Fruit fly (Drosophila melanogaster) whole organism, prepupa: Measurements from ENCODE around the gene GATAe.

Experiments used
- Blimp-1 ChIP-seq: fragments of 200-800 bp; sonication (Bioruptor generic); optimal IDR thresholded peaks from 3 replicates; lab custom pipeline; 2017; ENCODE audit warnings: missing biosample characterization, missing genetic modification characterization, mild to moderate bottlenecking, moderate library complexity, missing genetic modification reagents
- CG10631 ChIP-seq: fragments of 200-800 bp; sonication (Bioruptor generic); optimal IDR thresholded peaks from 2 replicates; lab custom pipeline; 2016; ENCODE audit warnings: missing biosample characterization, missing genetic modification characterization
- CG11762 ChIP-seq: fragments of 200-800 bp; sonication (Bioruptor generic); optimal IDR thresholded peaks from 3 replicates; lab custom pipeline; 2016; ENCODE audit warnings: missing biosample characterization, missing genetic modification characterization; ENCODE audit not compliant: insufficient read depth
- CG11902 ChIP-seq: fragments of 200-800 bp; sonication (Bioruptor generic); optimal IDR thresholded peaks from 3 replicates; lab custom pipeline; 2016; ENCODE audit warnings: missing biosample characterization, missing genetic modification characterization
- CG15336 ChIP-seq: fragments of 200-800 bp; sonication (Bioruptor generic); IDR thresholded peaks from 2 replicates; pipeline ENCODE4 v1.3.6; 2022; ENCODE audit warnings: missing biosample characterization, missing genetic modification characterization
- CG16779 ChIP-seq: fragments of 200-800 bp; sonication (Bioruptor generic); optimal IDR thresholded peaks from 3 replicates; lab custom pipeline; 2017; ENCODE audit warnings: missing biosample characterization, mild to moderate bottlenecking, missing genetic modification characterization
- CG3032 ChIP-seq: fragments of 200-800 bp; optimal IDR thresholded peaks from 2 replicates; lab custom pipeline; 2019; ENCODE audit warnings: missing biosample characterization, mild to moderate bottlenecking, missing genetic modification characterization, moderate library complexity
- CG31627 ChIP-seq: fragments of 200-800 bp; sonication (Bioruptor generic); optimal IDR thresholded peaks from 3 replicates; lab custom pipeline; 2016; ENCODE audit warnings: missing biosample characterization, missing genetic modification characterization
- CG32006 ChIP-seq: fragments of 200-800 bp; sonication (Bioruptor generic); optimal IDR thresholded peaks from 3 replicates; lab custom pipeline; 2017; ENCODE audit warnings: missing biosample characterization, mild to moderate bottlenecking, missing genetic modification characterization
- CG3919 ChIP-seq: fragments of 200-800 bp; sonication (Bioruptor generic); optimal IDR thresholded peaks from 3 replicates; lab custom pipeline; 2016; ENCODE audit warnings: missing biosample characterization, missing genetic modification characterization
- CG4318 ChIP-seq: fragments of 200-800 bp; sonication (Bioruptor generic); optimal IDR thresholded peaks from 3 replicates; lab custom pipeline; 2017; ENCODE audit warnings: missing biosample characterization, mild to moderate bottlenecking, missing genetic modification characterization
- CG6276 ChIP-seq: fragments of 200-800 bp; sonication (Bioruptor generic); optimal IDR thresholded peaks from 2 replicates; lab custom pipeline; 2017; ENCODE audit warnings: missing biosample characterization, mild to moderate bottlenecking, missing genetic modification characterization
- CG6792 ChIP-seq: fragments of 200-800 bp; sonication (Bioruptor generic); optimal IDR thresholded peaks from 3 replicates; lab custom pipeline; 2016; ENCODE audit warnings: missing biosample characterization, missing genetic modification characterization
- CG6808 ChIP-seq: fragments of 200-800 bp; sonication (Bioruptor generic); optimal IDR thresholded peaks from 3 replicates; lab custom pipeline; 2017; ENCODE audit warnings: missing biosample characterization, missing genetic modification characterization, mild to moderate bottlenecking, moderate library complexity, missing genetic modification reagents
- CG6854 ChIP-seq: fragments of 200-800 bp; sonication (Bioruptor generic); optimal IDR thresholded peaks from 2 replicates; lab custom pipeline; 2017; ENCODE audit warnings: missing biosample characterization, mild to moderate bottlenecking, missing genetic modification characterization
- CG7368 ChIP-seq: fragments of 200-800 bp; sonication (Bioruptor generic); optimal IDR thresholded peaks from 3 replicates; lab custom pipeline; 2016; ENCODE audit warnings: missing biosample characterization, missing genetic modification characterization
- CG8632 ChIP-seq: fragments of 200-800 bp; sonication (Bioruptor generic); optimal IDR thresholded peaks from 3 replicates; lab custom pipeline; 2016; ENCODE audit warnings: missing biosample characterization, missing genetic modification characterization
- Eip75B ChIP-seq: fragments of 200-800 bp; sonication (Bioruptor generic); optimal IDR thresholded peaks from 3 replicates; lab custom pipeline; 2016; ENCODE audit warnings: missing biosample characterization, missing genetic modification characterization
- Eip78C ChIP-seq: fragments of 200-800 bp; sonication (Bioruptor generic); peaks from one replicate; lab custom pipeline; 2016; ENCODE audit warnings: missing biosample characterization, missing genetic modification characterization
- Eip93F ChIP-seq: fragments of 200-800 bp; sonication (Bioruptor generic); optimal IDR thresholded peaks from 2 replicates; lab custom pipeline; 2016; ENCODE audit warnings: missing biosample characterization, mild to moderate bottlenecking, missing genetic modification characterization
- Ets21C ChIP-seq: fragments of 200-800 bp; sonication (Bioruptor generic); optimal IDR thresholded peaks from 3 replicates; lab custom pipeline; 2016; ENCODE audit warnings: missing biosample characterization, missing genetic modification characterization
- Ets96B ChIP-seq: fragments of 200-800 bp; optimal IDR thresholded peaks from 2 replicates; lab custom pipeline; 2019; ENCODE audit warnings: missing biosample characterization, mild to moderate bottlenecking, missing genetic modification characterization, moderate library complexity
- Gug ChIP-seq: fragments of 200-800 bp; sonication (Bioruptor generic); IDR thresholded peaks from 2 replicates; pipeline ENCODE4 v1.3.6; 2022; ENCODE audit warnings: missing biosample characterization, missing genetic modification characterization
- Hr38 ChIP-seq: sonication (Bioruptor generic); optimal IDR thresholded peaks from 2 replicates; lab custom pipeline; 2016; ENCODE audit warnings: missing biosample characterization, missing genetic modification characterization
- Hr39 ChIP-seq: fragments of 200-800 bp; sonication (Bioruptor generic); optimal IDR thresholded peaks from 2 replicates; lab custom pipeline; 2016; ENCODE audit warnings: missing biosample characterization, missing genetic modification characterization
- Hr4 ChIP-seq: fragments of 200-800 bp; sonication (Bioruptor generic); optimal IDR thresholded peaks from 3 replicates; lab custom pipeline; 2016; ENCODE audit warnings: missing biosample characterization, missing genetic modification characterization
- Lpt ChIP-seq: fragments of 200-800 bp; sonication (Bioruptor generic); optimal IDR thresholded peaks from 3 replicates; lab custom pipeline; 2016; ENCODE audit warnings: missing biosample characterization, missing genetic modification characterization
- Met ChIP-seq: fragments of 200-800 bp; sonication (Bioruptor generic); optimal IDR thresholded peaks from 3 replicates; lab custom pipeline; 2016; ENCODE audit warnings: missing biosample characterization, missing genetic modification characterization
- OdsH ChIP-seq: fragments of 200-800 bp; sonication (Bioruptor generic); optimal IDR thresholded peaks from 3 replicates; lab custom pipeline; 2016; ENCODE audit warnings: missing biosample characterization, missing genetic modification characterization
- Sox102F ChIP-seq: fragments of 200-800 bp; sonication (Bioruptor generic); optimal IDR thresholded peaks from 2 replicates; lab custom pipeline; 2016; ENCODE audit warnings: missing biosample characterization, mild to moderate bottlenecking, missing genetic modification characterization
- Sox14 ChIP-seq: fragments of 200-800 bp; sonication (Bioruptor generic); optimal IDR thresholded peaks from 3 replicates; lab custom pipeline; 2016; ENCODE audit warnings: missing biosample characterization, missing genetic modification characterization
- Sox15 ChIP-seq: fragments of 200-800 bp; sonication (Bioruptor generic); optimal IDR thresholded peaks from 3 replicates; lab custom pipeline; 2016; ENCODE audit warnings: missing biosample characterization, missing genetic modification characterization
- achi ChIP-seq: fragments of 200-800 bp; sonication (Bioruptor generic); optimal IDR thresholded peaks from 3 replicates; lab custom pipeline; 2016; ENCODE audit warnings: missing biosample characterization, missing genetic modification characterization
- cyc ChIP-seq: fragments of 200-800 bp; sonication (Bioruptor generic); optimal IDR thresholded peaks from 3 replicates; lab custom pipeline; 2016; ENCODE audit warnings: missing biosample characterization, missing genetic modification characterization
- dac ChIP-seq: fragments of 200-800 bp; sonication (Bioruptor generic); optimal IDR thresholded peaks from 2 replicates; lab custom pipeline; 2017; ENCODE audit warnings: missing biosample characterization, mild to moderate bottlenecking, missing genetic modification characterization
- dsx ChIP-seq: fragments of 200-800 bp; optimal IDR thresholded peaks from 3 replicates; lab custom pipeline; 2019; ENCODE audit warnings: missing biosample characterization, mild to moderate bottlenecking, missing genetic modification characterization, moderate library complexity; ENCODE audit not compliant: poor library complexity, severe bottlenecking
- eg ChIP-seq: fragments of 200-800 bp; sonication (Bioruptor generic); IDR thresholded peaks from 3 replicates; pipeline ENCODE4 v1.3.6; 2022; ENCODE audit warnings: missing biosample characterization, missing genetic modification characterization
- esn ChIP-seq: fragments of 200-800 bp; sonication (Bioruptor generic); optimal IDR thresholded peaks from 2 replicates; lab custom pipeline; 2016; ENCODE audit warnings: missing biosample characterization, mild to moderate bottlenecking, missing genetic modification characterization, moderate library complexity
- fd59A ChIP-seq: fragments of 200-800 bp; sonication (Bioruptor generic); optimal IDR thresholded peaks from 2 replicates; lab custom pipeline; 2017; ENCODE audit warnings: missing biosample characterization, mild to moderate bottlenecking, missing genetic modification characterization, missing genetic modification reagents
- fd85E ChIP-seq: fragments of 200-800 bp; sonication (Bioruptor generic); optimal IDR thresholded peaks from 3 replicates; lab custom pipeline; 2016; ENCODE audit warnings: missing biosample characterization, missing genetic modification characterization
- fkh ChIP-seq: fragments of 200-800 bp; sonication (Bioruptor generic); optimal IDR thresholded peaks from 3 replicates; lab custom pipeline; 2017; ENCODE audit warnings: missing biosample characterization, mild to moderate bottlenecking, missing genetic modification characterization, moderate library complexity
- lz ChIP-seq: fragments of 200-800 bp; sonication (Bioruptor generic); optimal IDR thresholded peaks from 3 replicates; lab custom pipeline; 2016; ENCODE audit warnings: missing biosample characterization, missing genetic modification characterization
- salr ChIP-seq, 2 experiments: fragments of 200-800 bp; sonication (Bioruptor generic); optimal IDR thresholded peaks; 3 replicates each; lab custom pipeline; 2016 to 2018; ENCODE audit warnings: missing biosample characterization in 2 of 2, missing genetic modification characterization in 2 of 2, mild to moderate bottlenecking in 1 of 2
- spab ChIP-seq: fragments of 200-800 bp; sonication (Bioruptor generic); optimal IDR thresholded peaks from 2 replicates; lab custom pipeline; 2017; ENCODE audit warnings: missing biosample characterization, mild to moderate bottlenecking, missing genetic modification characterization, missing genetic modification reagents
- ss ChIP-seq, 2 experiments: fragments of 200-800 bp; sonication (Bioruptor generic); optimal IDR thresholded peaks; 2 replicates in 1 of 2; 3 replicates in 1 of 2; lab custom pipeline; 2017 to 2018; ENCODE audit warnings: mild to moderate bottlenecking in 2 of 2, missing biosample characterization in 2 of 2, missing genetic modification characterization in 2 of 2, moderate library complexity in 1 of 2
- svp ChIP-seq: fragments of 200-800 bp; sonication (Bioruptor generic); peaks from one replicate; lab custom pipeline; 2016; ENCODE audit warnings: missing biosample characterization, missing genetic modification characterization
- topi ChIP-seq: fragments of 200-800 bp; sonication (Bioruptor generic); optimal IDR thresholded peaks from 3 replicates; lab custom pipeline; 2016; ENCODE audit warnings: missing biosample characterization, missing genetic modification characterization

GATAe gene

DNA sequence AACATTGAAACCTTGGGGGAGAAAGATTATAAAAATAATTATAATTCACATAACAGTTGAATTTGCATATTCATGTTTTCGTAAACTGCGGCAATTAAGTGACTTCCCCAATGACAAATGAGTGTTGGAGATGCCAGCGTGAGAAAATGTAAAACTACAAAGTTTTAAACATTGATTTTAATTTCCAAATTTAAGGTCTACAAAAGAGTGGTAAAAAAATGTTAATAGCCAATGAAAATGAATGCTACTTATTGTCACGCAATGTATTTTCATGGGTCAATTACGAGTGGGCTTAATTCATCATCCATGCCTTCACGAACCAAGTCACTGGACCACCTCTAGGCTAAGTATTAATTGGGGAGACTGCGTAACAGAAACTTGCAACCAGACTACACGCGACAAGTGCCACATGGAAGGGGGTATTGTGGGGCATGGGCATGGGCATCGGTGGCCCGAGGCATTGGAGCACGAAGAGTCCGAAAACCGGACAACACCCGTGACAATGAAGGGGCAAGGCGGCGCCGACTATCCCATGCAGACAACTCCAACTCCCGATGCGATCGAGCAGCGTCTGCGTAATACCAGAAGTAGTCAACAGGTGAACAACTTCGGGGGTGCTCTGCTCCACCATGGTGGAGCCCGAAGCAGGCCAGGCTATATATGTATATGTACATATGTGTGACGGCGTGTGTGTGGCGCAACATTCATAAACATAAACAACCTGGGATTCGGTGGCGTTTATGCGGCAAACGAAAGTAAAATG lies 33.4 kb downstream of the GATAe start (continued):
- TF ChIP-seq CG3032 (tag; lab: Kevin White, UChicago) (no peak), salr (GFP tag; optimal IDR thresholded peaks at IDR 0.05; lab: Kevin White, UChicago) (peak in 1 of 2 experiments; percentile 20), ss (GFP tag; optimal IDR thresholded peaks at IDR 0.05; lab: Kevin White, UChicago) (peak in 1 of 2 experiments; percentile 92), CG6276 (GFP tag; lab: Kevin White, UChicago) (no peak), CG31627 (GFP tag; lab: Kevin White, UChicago) (no peak), Ets21C (GFP tag; lab: Kevin White, UChicago) (no peak), Eip75B (GFP tag; lab: Kevin White, UChicago) (no peak), topi (GFP tag; lab: Kevin White, UChicago) (no peak), lz (GFP tag; lab: Kevin White, UChicago) (peak; percentile 6), CG6792 (GFP tag; lab: Kevin White, UChicago) (peak; percentile 26), CG10631 (GFP tag; lab: Kevin White, UChicago) (no peak), Ets96B (tag; lab: Kevin White, UChicago) (peak; percentile 22), Eip93F (GFP tag; lab: Kevin White, UChicago) (no peak), esn (GFP tag; lab: Kevin White, UChicago) (peak; percentile 30)
- TF ChIP-seq, all 60 proteins: peak for 24

DNA sequence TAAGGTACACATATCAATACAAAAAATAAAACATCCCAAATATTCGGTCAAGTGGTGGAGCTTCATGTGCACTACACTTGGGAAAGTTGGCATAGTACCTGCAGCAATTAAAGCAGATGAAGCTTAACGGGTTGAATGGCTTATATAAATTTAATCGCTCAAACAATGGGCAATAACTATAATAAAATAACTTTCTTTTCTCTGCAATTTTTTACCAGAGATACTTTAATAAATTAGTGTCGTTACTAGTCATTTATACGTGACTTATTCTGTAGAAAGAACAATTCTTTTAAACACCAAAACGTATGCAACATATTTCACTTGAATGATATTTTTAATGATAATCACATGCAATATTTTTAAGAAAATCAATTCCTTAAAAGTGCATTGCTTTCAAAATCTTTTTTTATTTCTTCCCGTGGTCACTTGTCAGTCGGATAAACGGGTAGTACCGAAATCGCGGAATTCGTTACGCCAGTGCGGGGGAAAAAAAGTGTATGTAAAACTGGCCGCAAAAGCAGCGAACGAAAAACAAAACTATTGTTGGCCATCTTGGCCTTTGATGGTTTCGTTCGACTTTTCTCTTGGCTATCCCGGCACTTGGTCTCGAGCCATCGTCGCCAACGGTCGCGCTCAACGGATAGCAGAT lies 34.1 kb downstream of the GATAe start, which contains the start of gene Jhbp4:
Gene Jhbp4 (plus strand): TSS at position 599 of the 649 bp plus-strand sequence.
- TF ChIP-seq dac (GFP tag; lab: Kevin White, UChicago) (peak; percentile 13), Sox14 (peak; percentile 41), Eip78C (peak; percentile 91), spab (no peak), ss (GFP tag; optimal IDR thresholded peaks at IDR 0.05; lab: Kevin White, UChicago) (peak in 1 of 2 experiments; percentile 32), CG15336 (GFP tag; lab: Robert Waterston, UW) (peak; percentile 36), CG11762 (GFP tag; lab: Kevin White, UChicago) (no peak), eg (GFP tag; lab: Robert Waterston, UW) (no peak), dsx (no peak), Sox15 (no peak), CG31627 (GFP tag; lab: Kevin White, UChicago) (no peak), Hr39 (no peak), CG32006 (peak; percentile 44), Hr4 (GFP tag; lab: Kevin White, UChicago) (peak; percentile 54), svp (no peak), achi (peak; percentile 46), fd59A (no peak), CG11902 (GFP tag; lab: Kevin White, UChicago) (no peak), CG6808 (GFP tag; lab: Kevin White, UChicago) (peak; percentile 24), Lpt (GFP tag; lab: Kevin White, UChicago) (peak; percentile 1), CG7368 (no peak), CG16779 (tag; lab: Kevin White, UChicago) (no peak), CG4318 (GFP tag; lab: Kevin White, UChicago) (peak; percentile 2), CG3919 (GFP tag; lab: Kevin White, UChicago) (no peak), CG8632 (GFP tag; lab: Kevin White, UChicago) (peak; percentile 32), cyc (GFP tag; lab: Kevin White, UChicago) (no peak), Blimp-1 (peak; percentile 59), fd85E (GFP tag; lab: Kevin White, UChicago) (no peak), salr (GFP tag; optimal IDR thresholded peaks at IDR 0.05; lab: Kevin White, UChicago) (no peak), Met (peak; percentile 27), fkh (GFP tag; lab: Kevin White, UChicago) (no peak), Hr38 (GFP tag; lab: Kevin White, UChicago) (no peak), Gug (GFP tag; lab: Robert Waterston, UW) (no peak), Ets21C (GFP tag; lab: Kevin White, UChicago) (no peak), CG10631 (GFP tag; lab: Kevin White, UChicago) (peak; percentile 39), OdsH (GFP tag; lab: Kevin White, UChicago) (peak; percentile 15), CG6854 (GFP tag; lab: Kevin White, UChicago) (no peak), Sox102F (GFP tag; lab: Kevin White, UChicago) (peak; percentile 11)
